Worm (Caenorhabditis elegans) whole organism, early embryonic: ENCODE results near the gene W09D6.1.

Experiments
- aly-1 ChIP-seq: sonication (generic microtip); optimal IDR thresholded peaks from 2 replicates; lab custom pipeline; 2016; ENCODE audit warnings: missing genetic modification characterization, missing compliant biosample characterization
- ama-1 ChIP-seq: fragments of 150-350 bp; optimal IDR thresholded peaks from 2 replicates; lab custom pipeline; 2014

DNA sequence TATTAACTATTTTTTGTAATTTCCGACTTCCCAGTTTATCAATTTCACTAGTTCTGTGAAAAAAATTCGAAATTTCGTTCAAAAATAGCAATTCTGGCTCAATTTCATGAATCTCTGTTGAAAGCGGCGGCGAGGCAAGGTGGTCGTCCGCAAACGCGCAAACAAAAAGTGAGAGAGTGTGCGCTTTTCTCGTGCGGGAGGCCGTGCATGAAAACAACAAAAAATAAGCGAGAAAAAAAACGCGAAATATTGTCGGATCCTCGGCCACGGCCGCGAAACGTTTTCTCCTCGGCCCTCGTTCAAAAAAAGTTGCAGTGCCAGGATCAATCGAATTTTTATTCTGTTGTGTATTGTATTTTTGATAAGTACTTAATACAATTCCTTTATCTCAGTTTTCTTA lies 44.1 kb downstream of the W09D6.1 start:
- TF ChIP-seq ama-1 = no peak
- TF ChIP-seq aly-1 (tag; lab: Kevin White, UChicago) = no peak
